Worm (Caenorhabditis elegans) whole organism, dauer: Measurements from ENCODE around the gene inx-2.

Source experiments
- unc-62 ChIP-seq: sonication (generic microtip); optimal IDR thresholded peaks from 2 replicates; lab custom pipeline; 2017; ENCODE audit warnings: missing biosample characterization, missing genetic modification reagents, missing genetic modification characterization

Gene inx-2

DNA sequence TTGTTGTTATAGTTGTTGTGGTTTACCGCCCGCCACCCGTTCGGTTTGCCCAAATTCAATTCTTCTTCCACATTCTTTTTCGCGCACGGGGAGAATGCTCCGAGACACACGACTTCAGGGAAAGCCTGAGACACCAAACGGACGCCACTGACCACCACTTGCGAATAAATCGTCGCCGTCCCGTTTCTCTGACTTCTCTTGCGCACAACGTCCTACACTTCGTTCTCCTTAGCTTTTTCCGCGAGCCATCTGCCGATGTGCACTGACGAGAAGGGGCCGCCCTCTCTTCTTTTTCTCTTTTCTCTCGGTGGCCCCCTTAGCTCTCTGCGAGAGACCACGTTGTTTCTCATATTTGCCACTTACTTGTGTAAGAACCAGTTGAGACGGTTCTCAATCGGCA is 39.5 kb downstream of the inx-2 start, which contains the start of gene C03A3.1:
TSS of gene C03A3.1 (plus strand) at position 291 of the 400 bp plus-strand sequence.
- TF ChIP-seq unc-62 (GFP tag; lab: Kevin White, UChicago): no peak

DNA sequence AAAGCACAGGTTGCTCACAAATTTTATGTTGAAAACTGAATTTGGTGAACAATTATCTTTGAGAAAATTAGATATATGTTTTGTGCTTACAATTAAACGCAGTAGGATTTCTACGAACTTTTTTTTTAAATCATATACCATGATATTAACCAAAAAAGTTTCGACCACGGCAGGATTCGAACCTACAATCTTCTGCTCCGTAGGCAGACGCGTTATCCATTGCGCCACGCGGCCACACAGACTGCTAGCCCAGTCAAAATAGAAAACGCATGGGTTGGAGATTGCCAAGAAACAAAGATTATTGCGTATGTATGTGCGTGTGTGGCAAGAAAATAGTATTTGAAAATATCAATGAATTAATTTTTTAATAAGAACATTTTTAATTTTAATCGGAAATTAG is 44.1 kb downstream of the inx-2 start:
- no peak for TF ChIP-seq unc-62 (GFP tag; lab: Kevin White, UChicago)

DNA sequence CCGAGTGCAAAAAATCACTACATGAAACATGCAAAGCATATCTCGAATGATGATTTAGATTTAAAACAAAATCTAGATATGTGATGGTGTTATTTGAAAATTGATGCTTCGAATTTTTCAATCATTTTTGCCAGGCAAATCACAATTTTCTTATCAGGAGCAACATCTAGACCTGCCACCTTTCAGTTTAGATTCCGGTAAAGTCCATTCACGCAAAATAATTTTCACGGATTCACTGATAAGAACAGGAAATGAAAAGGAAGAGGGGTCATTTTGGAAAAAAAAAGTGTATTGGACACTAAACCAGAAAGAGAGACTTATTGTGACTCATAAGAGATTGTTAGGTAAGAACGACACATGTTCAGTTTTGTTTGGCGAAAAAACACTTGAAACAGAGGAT is 44.6 kb downstream of the inx-2 start:
- TF ChIP-seq unc-62 (GFP tag; lab: Kevin White, UChicago): no peak

DNA sequence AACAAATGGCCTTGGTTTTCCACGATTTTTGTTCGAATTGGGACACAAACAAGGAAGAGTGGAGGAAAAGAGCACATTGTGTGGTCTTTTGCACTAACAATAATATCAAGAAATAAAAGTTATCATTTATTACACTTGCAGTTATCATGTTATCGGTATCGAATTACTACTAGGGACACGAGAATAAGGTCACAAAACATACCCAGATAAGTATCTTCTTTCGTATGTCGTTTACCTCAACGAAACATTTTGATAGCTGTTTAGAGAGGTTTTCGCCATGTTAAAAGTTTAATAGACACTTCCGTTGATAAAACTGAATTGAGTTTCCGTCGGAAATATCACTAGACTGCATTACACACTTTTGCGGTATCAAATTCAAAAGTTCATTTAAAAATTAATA is 45.5 kb downstream of the inx-2 start:
- TF ChIP-seq unc-62 (GFP tag; lab: Kevin White, UChicago): no peak

DNA sequence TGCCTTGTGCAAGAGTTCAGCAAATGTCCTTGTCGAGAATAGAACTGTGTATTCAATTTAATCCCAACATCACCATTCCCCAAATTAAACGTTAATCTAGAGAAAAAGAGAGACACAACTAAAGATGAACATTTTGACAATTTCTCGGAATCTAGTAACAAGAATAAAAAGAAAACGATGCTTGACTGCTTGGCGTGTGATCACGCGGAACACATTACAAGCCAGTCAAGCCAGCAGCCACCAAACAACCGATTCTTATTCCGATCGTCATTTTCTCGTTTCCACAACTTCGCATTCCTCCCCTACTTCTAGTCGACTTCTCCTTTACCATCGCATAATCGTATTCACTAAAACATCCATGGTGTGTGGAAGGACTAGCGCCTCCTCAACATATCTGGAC is 47.1 kb downstream of the inx-2 start:
- no peak for TF ChIP-seq unc-62 (GFP tag; lab: Kevin White, UChicago)

DNA sequence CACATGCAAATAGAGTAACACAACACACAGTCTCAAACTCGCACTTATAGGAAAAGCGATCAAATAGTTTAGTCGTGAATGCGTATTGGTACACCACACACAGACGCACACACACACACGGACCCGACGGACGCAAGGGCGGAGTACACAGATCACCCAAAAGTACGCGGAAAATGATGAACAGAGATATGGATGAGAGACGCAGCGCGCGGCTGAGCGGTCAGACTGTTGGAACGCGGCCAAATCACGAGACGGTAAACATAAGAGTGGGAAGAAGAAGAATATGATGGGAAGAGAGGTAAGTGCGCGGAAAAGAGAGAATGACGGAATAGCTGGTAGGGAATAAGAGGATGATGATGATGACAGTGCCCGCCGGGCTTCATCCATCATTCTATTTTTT is 48.5 kb downstream of the inx-2 start:
- no peak for TF ChIP-seq unc-62 (GFP tag; lab: Kevin White, UChicago)

DNA sequence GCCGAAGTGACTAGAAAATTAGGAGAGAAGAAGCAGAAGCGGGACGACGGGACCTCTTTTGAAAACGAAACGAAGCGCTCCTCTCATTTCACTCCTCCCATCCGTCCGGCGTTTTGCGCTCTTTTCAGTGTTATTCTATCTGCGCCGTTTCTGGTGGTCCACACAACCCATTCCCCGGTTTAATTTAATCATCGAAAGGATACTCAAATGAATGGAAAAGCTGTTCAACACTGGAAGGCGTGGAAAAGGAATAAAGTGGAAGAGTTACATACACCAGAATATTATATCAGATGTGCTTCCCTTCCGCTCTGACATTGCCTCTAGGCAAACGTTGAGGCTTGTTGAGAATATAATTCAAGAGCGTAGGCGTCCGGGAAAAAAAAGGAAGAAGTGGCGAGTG is 51.5 kb downstream of the inx-2 start:
- TF ChIP-seq unc-62 (GFP tag; lab: Kevin White, UChicago): no peak
